Worm (Caenorhabditis elegans): ENCODE data around the gene frpr-11.
A peak's percentile ranks its signal among the peaks of the same experiment; 100 is the strongest.

frpr-11 gene

ce11 chrV:8948365-8948764 lies 41.4 kb downstream of the frpr-11 start:
- TF ChIP-seq unc-39 (tag; optimal IDR thresholded peaks at IDR 0.05) (no peak), pqm-1 (tag; optimal IDR thresholded peaks at IDR 0.05) (peak; percentile 35), dmd-6 (GFP tag; IDR thresholded peaks at IDR 0.05) (0 out of 2 replicates have a peak, but pooled peaks have one; percentile 15), hlh-30 (tag; optimal IDR thresholded peaks at IDR 0.05; ENCODE audit: insufficient read depth) (peak; percentile 14), nhr-10 (tag; optimal IDR thresholded peaks at IDR 0.05) (no peak), php-3 (GFP tag; IDR thresholded peaks at IDR 0.05) (peak; percentile 59), mes-2 (tag; optimal IDR thresholded peaks at IDR 0.05; ENCODE audit: poor library complexity, severe bottlenecking) (no peak), nhr-28 (tag; optimal IDR thresholded peaks at IDR 0.05) (peak; percentile 17), ces-1 (GFP tag; optimal IDR thresholded peaks at IDR 0.05) (no peak), mdl-1 (tag; optimal IDR thresholded peaks at IDR 0.05) (no peak), dpl-1 (GFP tag; optimal IDR thresholded peaks at IDR 0.05) (no peak), nhr-42 (GFP tag; IDR thresholded peaks at IDR 0.05) (no peak), sdz-12 (GFP tag; optimal IDR thresholded peaks at IDR 0.05) (no peak), ama-1 (optimal IDR thresholded peaks at IDR 0.05) (no peak), F26F4.8 (GFP tag; conservative IDR thresholded peaks at IDR 0.05) (no peak), snpc-1.2 (GFP tag; IDR thresholded peaks at IDR 0.05) (no peak), zip-2 (tag; optimal IDR thresholded peaks at IDR 0.05) (no peak)

- TF ChIP-seq lin-39 (tag; optimal IDR thresholded peaks at IDR 0.05) (no peak), egl-27 (tag; optimal IDR thresholded peaks at IDR 0.05) (no peak), nhr-11 (tag; optimal IDR thresholded peaks at IDR 0.05) (no peak), set-16 (GFP tag; IDR thresholded peaks at IDR 0.05) (no peak), F10B5.3 (tag; optimal IDR thresholded peaks at IDR 0.05) (no peak), T26A8.4 (GFP tag; IDR thresholded peaks at IDR 0.05) (no peak), dmd-6 (GFP tag; IDR thresholded peaks at IDR 0.05) (peak; percentile 82), gei-8 (GFP tag; optimal IDR thresholded peaks at IDR 0.05) (no peak), zag-1 (tag; optimal IDR thresholded peaks at IDR 0.05) (no peak), ceh-82 (tag; optimal IDR thresholded peaks at IDR 0.05) (no peak), cey-2 (tag; optimal IDR thresholded peaks at IDR 0.05; ENCODE audit: borderline replicate concordance, insufficient read depth) (no peak), ces-1 (GFP tag; optimal IDR thresholded peaks at IDR 0.05) (no peak), nhr-42 (GFP tag; IDR thresholded peaks at IDR 0.05) (no peak), daf-8 (GFP tag; IDR thresholded peaks at IDR 0.05) (no peak), mdl-1 (tag; optimal IDR thresholded peaks at IDR 0.05) (peak in 1 of 2 experiments; percentile 30), Y48G9A.11 (GFP tag; IDR thresholded peaks at IDR 0.05) (no peak), nhr-6 (tag; optimal IDR thresholded peaks at IDR 0.05) (no peak), nhr-10 (tag; optimal IDR thresholded peaks at IDR 0.05) (no peak), dve-1 (tag; optimal IDR thresholded peaks at IDR 0.05; ENCODE audit: insufficient read depth) (peak; percentile 72), ctbp-1 (GFP tag; IDR thresholded peaks at IDR 0.05) (no peak), zfp-3 (GFP tag; conservative IDR thresholded peaks at IDR 0.05) (no peak), lin-1 (GFP tag; IDR thresholded peaks at IDR 0.05) (peak; percentile 72; the same call in 1 of the 2 replicates), rbr-2 (tag; optimal IDR thresholded peaks at IDR 0.05) (no peak), F44E2.7 (GFP tag; IDR thresholded peaks at IDR 0.05) (no peak), ztf-7 (tag; optimal IDR thresholded peaks at IDR 0.05) (no peak), tag-97 (GFP tag; IDR thresholded peaks at IDR 0.05) (no peak), dmd-9 (GFP tag; IDR thresholded peaks at IDR 0.05) (no peak), ama-1 (optimal IDR thresholded peaks at IDR 0.05) (no peak), spr-1 (tag; optimal IDR thresholded peaks at IDR 0.05) (no peak), tra-1 (GFP tag; IDR thresholded peaks at IDR 0.05) (0 out of 2 replicates have a peak, but pooled peaks have one; percentile 52), nhr-76 (tag; optimal IDR thresholded peaks at IDR 0.05) (no peak), lin-29 (GFP tag; IDR thresholded peaks at IDR 0.05) (no peak), lir-3 (tag; optimal IDR thresholded peaks at IDR 0.05) (no peak), Y75B8A.6 (GFP tag; IDR thresholded peaks at IDR 0.05) (no peak), ZK337.2 (GFP tag; IDR thresholded peaks at IDR 0.05) (no peak), fkh-10 (GFP tag; optimal IDR thresholded peaks at IDR 0.05) (no peak), nhr-237 (tag; optimal IDR thresholded peaks at IDR 0.05) (no peak), mxl-2 (GFP tag; conservative IDR thresholded peaks at IDR 0.05) (no peak), hif-1 (tag; optimal IDR thresholded peaks at IDR 0.05) (no peak)
These were observed 42.0 kb downstream of the frpr-11 start for ce11 chrV:8948996-8949395.

Data from whole organism, L4 larva.